Worm (Caenorhabditis elegans): ENCODE data around the gene str-207.

DNA sequence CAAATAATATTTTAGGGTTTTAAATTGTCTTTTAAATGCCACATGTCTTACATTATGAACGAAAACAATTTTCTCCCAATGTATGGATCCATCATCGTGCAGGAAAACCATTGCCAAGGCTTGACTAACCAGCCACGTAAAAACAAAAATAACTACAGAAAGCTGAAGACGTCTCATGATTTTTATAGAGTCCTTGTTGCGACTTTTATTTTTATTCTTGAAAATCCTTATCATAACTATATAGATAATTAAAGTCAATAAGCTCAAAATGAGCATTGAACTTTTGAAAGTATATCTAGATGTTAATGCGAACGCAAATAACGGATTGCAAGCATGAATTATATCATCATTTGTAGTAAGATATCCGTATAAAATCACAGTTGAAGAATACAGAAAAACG, 28.6 kb downstream of the str-207 start:
- TF ChIP-seq W03F9.2 (tag; optimal IDR thresholded peaks at IDR 0.05) (no peak), dao-5 (tag; optimal IDR thresholded peaks at IDR 0.05) (no peak), him-1 (tag; optimal IDR thresholded peaks at IDR 0.05) (no peak)
